Fruit fly (Drosophila melanogaster) whole organism, larva: Measurements from ENCODE around the gene Ilp2.
A peak's percentile ranks its signal among the peaks of the same experiment; 100 is the strongest.

Experiments used
- noc ChIP-seq: fragments of 200-800 bp; sonication (Bioruptor generic); optimal IDR thresholded peaks from 3 replicates; lab custom pipeline; 2019; ENCODE audit warnings: missing biosample characterization, mild to moderate bottlenecking, missing genetic modification characterization, moderate library complexity

Gene Ilp2

DNA sequence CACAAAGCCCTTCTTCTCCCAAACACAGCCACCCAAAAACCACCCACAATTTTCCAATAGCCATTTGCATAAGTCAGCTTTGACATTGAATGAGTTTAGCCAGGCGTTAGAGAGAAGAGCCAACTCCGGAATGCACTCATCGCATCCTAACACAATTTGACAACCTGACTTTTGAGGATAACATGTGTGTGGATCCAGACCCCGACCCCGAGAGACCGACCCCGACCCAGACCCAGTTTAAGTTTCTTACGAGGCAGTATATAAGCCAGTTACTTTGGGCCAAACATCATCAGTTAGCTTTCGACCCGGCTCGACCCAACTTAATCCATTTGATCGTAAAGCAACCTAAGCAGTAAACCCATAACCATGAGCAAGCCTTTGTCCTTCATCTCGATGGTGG lies at the start of gene Ilp2:
Gene Ilp2, plus strand, starts transcription at position 301 of the 400 bp plus-strand sequence.
- TF ChIP-seq noc (tag; lab: Kevin White, UChicago) = no peak

DNA sequence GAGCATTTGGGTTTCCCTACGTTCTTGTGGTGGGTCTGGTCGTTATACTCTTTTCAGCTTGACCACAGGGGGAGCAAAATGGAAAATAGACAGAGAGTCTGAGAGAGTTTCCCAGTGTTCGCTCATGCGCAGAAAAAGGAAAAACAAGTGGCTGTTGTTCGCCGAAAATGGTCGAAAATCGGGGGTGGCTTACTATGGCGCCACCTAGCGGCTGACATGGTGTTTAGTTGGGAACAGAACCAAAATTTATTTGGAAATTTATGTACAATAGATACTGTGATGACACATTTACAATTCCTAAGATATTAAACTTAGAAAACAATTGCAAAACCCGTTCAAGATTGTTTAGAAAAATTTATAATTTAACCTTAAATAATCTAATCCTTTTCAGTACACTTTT lies 47.9 kb upstream of the Ilp2 start:
- TF ChIP-seq noc (tag; lab: Kevin White, UChicago) = no peak

DNA sequence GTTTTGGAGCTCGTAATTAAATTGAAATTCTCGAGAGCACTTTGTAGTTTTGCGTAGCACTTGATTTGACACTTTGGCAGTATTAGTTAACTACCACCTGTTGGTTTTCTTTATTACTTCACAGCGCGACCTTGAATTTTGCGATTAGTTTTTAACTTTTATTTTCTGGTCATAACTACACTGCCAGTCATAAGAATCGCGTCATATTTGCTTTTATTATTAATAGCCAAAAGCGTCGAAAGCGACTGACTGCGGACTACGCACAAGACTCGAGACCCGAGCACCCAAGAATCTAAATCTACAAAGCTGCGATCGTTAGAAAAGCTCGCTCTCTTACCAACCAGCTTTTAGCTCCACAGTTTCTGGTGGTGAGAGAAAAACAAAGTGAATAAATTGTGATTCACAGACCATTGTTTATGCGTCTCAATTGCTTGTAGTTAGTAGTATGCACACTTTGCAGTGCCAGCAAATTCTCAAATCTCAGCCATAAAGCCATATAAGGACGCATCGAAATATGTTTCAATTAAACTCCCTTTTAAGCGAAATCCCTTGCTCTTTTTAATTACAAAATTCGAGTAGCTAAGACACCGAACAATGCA lies 39.2 kb upstream of the Ilp2 start, which contains the start of gene CG42268:
Gene CG42268, minus strand, starts transcription at position 245 of the 599 bp plus-strand sequence.
- peak; percentile 9 for TF ChIP-seq noc (tag; lab: Kevin White, UChicago)

DNA sequence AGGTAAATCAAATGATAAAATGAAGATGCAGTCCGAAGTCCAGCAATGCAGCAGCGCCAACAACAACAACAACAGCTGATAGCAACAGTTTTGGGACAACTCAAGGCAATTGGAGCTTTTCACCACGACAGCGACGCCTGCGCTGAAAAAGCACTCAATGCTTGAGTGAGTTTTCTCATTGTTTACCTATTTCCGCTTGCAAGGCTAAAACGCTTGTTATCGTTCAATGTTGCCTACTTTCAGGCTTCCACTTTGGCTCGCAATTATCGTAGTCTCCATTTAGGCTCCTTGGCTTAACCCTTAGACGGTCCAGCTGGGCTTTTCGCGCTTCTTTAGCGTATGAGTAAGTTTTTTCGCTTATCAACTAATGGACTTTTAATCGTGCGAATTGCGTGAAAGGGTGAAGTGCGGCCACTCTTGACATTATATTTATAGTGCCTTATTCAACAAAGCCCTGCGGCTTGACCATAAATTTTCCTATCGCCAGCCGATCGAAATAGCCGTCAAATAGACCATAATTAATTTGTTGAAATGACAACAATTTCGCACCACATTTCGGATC lies 37.4 kb upstream of the Ilp2 start:
- peak; percentile 67 for TF ChIP-seq noc (tag; lab: Kevin White, UChicago)

DNA sequence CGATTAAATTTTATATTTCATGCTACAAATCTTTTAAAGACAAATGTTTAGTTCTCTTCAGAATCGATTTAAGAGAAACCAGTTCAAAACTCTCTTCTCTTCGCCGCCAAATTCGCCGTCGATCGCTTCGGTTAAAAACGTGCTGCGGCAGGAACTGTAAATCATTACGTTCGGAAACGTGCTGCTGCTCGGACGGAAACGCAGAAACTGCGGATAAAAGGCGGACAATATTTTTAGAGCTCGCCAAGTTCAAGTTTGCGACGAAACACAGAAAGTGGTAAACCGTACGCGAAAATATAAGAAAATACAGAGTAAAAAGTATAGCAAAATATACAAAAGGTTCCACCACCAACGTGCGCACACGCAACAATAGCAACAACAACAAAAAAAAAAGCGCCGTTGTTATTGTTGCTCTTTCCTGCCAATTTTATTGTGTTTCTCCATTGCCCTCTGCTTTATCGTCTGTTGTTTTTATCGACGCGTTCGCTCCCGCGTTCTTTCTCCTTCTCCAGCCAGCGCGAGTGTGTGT lies 36.0 kb upstream of the Ilp2 start, which contains the start of gene Ae2:
Gene Ae2, plus strand, starts transcription at position 156 of the 529 bp plus-strand sequence.
- TF ChIP-seq noc (tag; lab: Kevin White, UChicago) = no peak

DNA sequence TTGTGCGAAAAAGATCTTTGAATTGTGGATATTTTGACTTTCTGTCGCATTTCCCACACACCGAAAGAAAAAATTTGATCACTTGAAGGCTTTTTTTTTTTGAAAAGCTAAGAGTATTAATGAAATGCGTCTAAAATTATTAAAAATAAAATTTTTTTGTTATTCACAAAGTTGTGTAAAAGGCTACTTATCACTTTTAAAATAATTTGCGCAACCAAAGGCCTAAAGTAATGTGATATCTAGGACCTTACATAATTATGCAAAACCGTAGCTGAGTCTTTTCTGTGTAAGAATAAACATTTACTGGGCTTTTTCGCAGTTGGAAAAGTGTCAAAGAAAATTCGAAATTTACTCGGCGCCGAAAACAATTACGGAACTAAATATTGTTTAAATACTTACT lies 35.2 kb upstream of the Ilp2 start:
- TF ChIP-seq noc (tag; lab: Kevin White, UChicago) = no peak

DNA sequence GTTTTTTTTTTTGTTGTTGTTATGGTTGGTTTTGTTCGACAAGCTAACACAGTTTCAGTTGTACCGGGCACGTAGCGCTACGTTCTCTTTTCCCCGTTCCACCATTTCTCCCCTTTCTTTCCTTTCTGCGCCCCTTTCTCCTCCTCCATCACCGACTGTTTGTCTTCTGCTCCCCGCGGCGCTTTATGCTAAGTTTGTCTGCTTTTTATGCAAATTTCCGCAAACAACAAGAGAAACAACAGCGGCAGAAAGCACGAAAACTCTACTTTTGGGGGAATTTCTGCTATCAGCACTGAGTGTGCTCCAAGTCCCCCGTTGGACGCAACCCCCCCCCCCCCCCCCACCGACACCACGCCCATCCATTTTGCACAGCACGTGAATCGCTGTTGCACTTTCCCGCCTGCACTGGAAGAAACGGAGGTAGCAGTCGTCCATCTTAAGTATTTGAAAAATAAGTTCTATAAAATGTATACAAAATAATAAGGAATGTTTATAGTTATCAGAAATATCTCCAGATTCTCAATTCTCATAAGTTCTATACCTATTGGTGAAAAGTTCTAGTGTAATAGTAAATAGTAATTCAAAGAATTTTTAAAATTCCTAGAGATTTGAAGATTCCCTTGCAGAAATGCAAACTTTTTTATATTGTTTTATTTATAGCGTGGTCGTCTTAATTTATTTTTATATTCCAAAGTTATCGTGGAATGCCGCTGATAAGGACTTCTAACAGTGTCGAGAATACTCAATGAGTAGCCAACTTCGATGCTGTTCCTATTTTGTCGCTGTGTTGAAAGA lies 34.4 kb upstream of the Ilp2 start:
- TF ChIP-seq noc (tag; lab: Kevin White, UChicago) = no peak

DNA sequence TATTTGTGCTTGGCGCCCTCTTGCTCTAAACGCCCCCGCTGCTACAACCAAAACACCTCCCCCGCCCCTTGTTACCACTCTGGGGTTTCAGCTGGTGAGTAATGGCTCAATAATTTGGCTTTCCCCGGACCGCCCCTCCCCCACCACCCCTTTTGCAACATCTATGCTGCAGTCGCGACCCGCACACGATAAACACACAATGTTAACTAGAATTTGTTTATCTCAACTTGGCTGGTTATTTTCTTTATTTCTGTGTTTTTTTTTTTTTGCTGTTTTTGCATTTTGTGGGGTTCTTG lies 33.8 kb upstream of the Ilp2 start:
- no peak for TF ChIP-seq noc (tag; lab: Kevin White, UChicago)

- no peak for TF ChIP-seq noc (tag; lab: Kevin White, UChicago)
Observed at dm6 chr3L:9766364-9766763, 33.1 kb upstream of the Ilp2 start.

dm6 chr3L:9767636-9768358 lies 31.7 kb upstream of the Ilp2 start:
- TF ChIP-seq noc (tag; lab: Kevin White, UChicago) = peak; percentile 31

DNA sequence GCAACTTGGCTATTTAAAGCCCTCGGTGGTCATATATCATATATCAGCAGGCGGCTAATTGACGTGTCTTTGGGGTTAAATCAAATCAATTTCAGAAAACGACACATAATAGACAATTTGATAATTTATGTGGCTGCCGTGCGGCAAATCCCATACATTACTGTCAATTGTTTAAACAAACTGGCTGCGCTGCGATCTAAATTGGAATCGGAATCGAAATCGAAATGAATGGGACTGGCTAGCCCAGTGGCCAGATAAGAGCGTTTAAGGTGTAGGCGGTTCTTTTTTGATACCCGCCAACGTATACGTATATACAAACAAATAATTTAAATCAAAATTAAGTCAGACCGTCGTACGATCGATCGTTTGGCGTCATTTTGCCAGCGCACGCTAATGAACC lies 31.1 kb upstream of the Ilp2 start:
- TF ChIP-seq noc (tag; lab: Kevin White, UChicago) = peak; percentile 71

DNA sequence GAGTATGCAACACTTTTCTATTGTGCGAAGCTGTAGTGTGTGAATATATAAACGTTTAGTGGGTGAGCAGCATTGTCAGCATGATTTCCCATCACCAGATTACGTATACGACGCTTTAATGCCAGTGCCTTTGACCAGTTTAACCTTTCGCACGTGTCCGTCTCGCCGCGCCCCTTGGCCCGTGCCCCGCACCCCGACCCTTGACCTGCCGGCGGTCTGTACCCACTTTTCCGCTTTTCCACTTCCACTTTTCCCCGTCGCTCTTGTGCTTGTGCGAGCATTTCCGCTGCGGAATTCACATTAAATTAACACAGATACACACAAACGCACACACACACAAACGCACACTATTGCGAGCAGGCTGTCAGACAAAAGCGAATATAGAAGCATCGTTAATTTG lies 23.8 kb upstream of the Ilp2 start:
- TF ChIP-seq noc (tag; lab: Kevin White, UChicago) = no peak

dm6 chr3L:9776804-9777393 lies 22.6 kb upstream of the Ilp2 start:
- TF ChIP-seq noc (tag; lab: Kevin White, UChicago) = no peak

DNA sequence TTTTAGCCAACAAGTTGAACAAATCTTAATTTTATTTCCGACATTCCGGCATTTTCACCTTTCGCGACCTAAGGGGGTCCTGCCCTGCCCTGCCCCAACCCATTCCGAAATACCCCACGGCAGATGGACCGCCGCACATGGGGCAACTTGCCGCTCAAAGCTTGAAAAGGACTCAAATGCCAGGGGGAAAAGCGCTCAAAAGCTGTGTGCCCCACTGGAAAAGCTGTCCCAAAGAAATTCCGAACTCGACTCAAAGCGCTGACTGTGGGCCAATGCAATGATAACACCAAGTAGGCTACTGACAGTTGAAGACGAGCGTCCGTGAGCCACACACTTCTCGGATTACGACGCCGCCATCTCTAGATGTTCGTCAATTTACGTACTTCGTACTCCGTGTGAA lies 12.8 kb upstream of the Ilp2 start, which contains the start of gene CG32052:
Gene CG32052, plus strand, starts transcription at position 301 of the 400 bp plus-strand sequence.
- no peak for TF ChIP-seq noc (tag; lab: Kevin White, UChicago)

DNA sequence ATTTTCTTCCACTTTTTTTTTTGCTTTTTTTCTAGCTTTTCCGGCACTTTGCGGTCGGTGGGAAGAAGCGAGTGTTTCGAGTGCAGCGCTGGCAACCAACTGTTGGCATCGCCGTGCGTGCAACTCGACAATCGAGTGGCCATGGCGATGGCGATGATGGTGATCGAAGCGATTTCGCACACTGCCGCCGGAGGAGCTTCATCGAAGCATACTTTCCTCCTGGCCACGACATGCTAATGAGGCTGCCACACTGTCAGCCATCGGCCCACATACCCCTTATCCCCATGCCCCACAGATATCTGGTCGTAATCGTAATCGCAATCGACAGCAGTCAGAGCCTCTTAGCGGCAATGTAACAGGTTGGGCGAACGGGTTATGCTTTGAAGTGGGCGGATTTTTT lies 1.9 kb upstream of the Ilp2 start, which contains the start of gene Zasp67:
Gene Zasp67, minus strand, starts transcription at position 101 of the 400 bp plus-strand sequence.
- TF ChIP-seq noc (tag; lab: Kevin White, UChicago) = no peak
